Worm (Caenorhabditis elegans): ENCODE measurements around the gene C52E4.7.

The C52E4.7 gene

ce11 chrV:12020940-12021339 lies 26.8 kb downstream of the C52E4.7 start:
- TF ChIP-seq mdt-29 (GFP tag; IDR thresholded peaks at IDR 0.05) (no peak), nhr-6 (tag; optimal IDR thresholded peaks at IDR 0.05) (peak; percentile 29), nhr-41 (GFP tag; IDR thresholded peaks at IDR 0.05) (no peak), ceh-62 (tag; optimal IDR thresholded peaks at IDR 0.05) (no peak), pqm-1 (tag; optimal IDR thresholded peaks at IDR 0.05) (peak; percentile 69), dve-1 (tag; optimal IDR thresholded peaks at IDR 0.05; ENCODE audit: insufficient read depth) (peak; percentile 42), nhr-28 (tag; optimal IDR thresholded peaks at IDR 0.05) (peak; percentile 67), daf-16 (GFP tag; optimal IDR thresholded peaks at IDR 0.05) (no peak), daf-16 (tag; optimal IDR thresholded peaks at IDR 0.05) (peak; percentile 51), arid-1 (GFP tag; conservative IDR thresholded peaks at IDR 0.05) (no peak)

- TF ChIP-seq zfp-3 (GFP tag; conservative IDR thresholded peaks at IDR 0.05) (no peak), ceh-62 (tag; optimal IDR thresholded peaks at IDR 0.05) (no peak), zip-11 (GFP tag; IDR thresholded peaks at IDR 0.05) (no peak), dmd-8 (GFP tag; IDR thresholded peaks at IDR 0.05) (peak; percentile 59; the same call in 1 of the 2 replicates), nhr-42 (GFP tag; IDR thresholded peaks at IDR 0.05) (no peak), F26F4.8 (GFP tag; conservative IDR thresholded peaks at IDR 0.05) (0 out of 2 replicates have a peak, but pooled peaks have one; percentile 36), saeg-2 (GFP tag; IDR thresholded peaks at IDR 0.05) (no peak), ceh-44 (GFP tag; IDR thresholded peaks at IDR 0.05) (no peak), mdl-1 (tag; optimal IDR thresholded peaks at IDR 0.05) (no peak), daf-19 (GFP tag; conservative IDR thresholded peaks at IDR 0.05) (no peak), skn-1 (tag; optimal IDR thresholded peaks at IDR 0.05) (no peak), pqm-1 (tag; optimal IDR thresholded peaks at IDR 0.05) (no peak), nhr-48 (tag; optimal IDR thresholded peaks at IDR 0.05) (no peak), ces-1 (GFP tag; optimal IDR thresholded peaks at IDR 0.05) (no peak), aha-1 (tag) (peak; percentile 98), nhr-77 (tag; optimal IDR thresholded peaks at IDR 0.05) (no peak), zfp-2 (tag; optimal IDR thresholded peaks at IDR 0.05) (no peak), Y75B8A.6 (GFP tag; IDR thresholded peaks at IDR 0.05) (no peak), F37D6.2 (tag; optimal IDR thresholded peaks at IDR 0.05) (peak; percentile 72), fos-1 (tag; optimal IDR thresholded peaks at IDR 0.05) (no peak), F44E2.7 (GFP tag; IDR thresholded peaks at IDR 0.05) (no peak), hlh-30 (tag; optimal IDR thresholded peaks at IDR 0.05; ENCODE audit: insufficient read depth) (peak; percentile 31), lin-29 (GFP tag; IDR thresholded peaks at IDR 0.05) (no peak), nhr-237 (tag; optimal IDR thresholded peaks at IDR 0.05) (no peak), ctbp-1 (GFP tag; IDR thresholded peaks at IDR 0.05) (peak; percentile 79), jun-1 (tag; optimal IDR thresholded peaks at IDR 0.05) (no peak), nhr-28 (tag; optimal IDR thresholded peaks at IDR 0.05) (no peak), nhr-76 (tag; optimal IDR thresholded peaks at IDR 0.05) (no peak), arid-1 (GFP tag; conservative IDR thresholded peaks at IDR 0.05) (no peak; the same call in 1 of the 2 replicates), lin-38 (GFP tag; IDR thresholded peaks at IDR 0.05) (no peak), mxl-2 (GFP tag; conservative IDR thresholded peaks at IDR 0.05) (no peak), madf-9 (GFP tag; conservative IDR thresholded peaks at IDR 0.05) (no peak), aly-2 (tag; optimal IDR thresholded peaks at IDR 0.05) (no peak), php-3 (GFP tag; IDR thresholded peaks at IDR 0.05) (no peak), lin-39 (tag; optimal IDR thresholded peaks at IDR 0.05) (no peak), set-16 (GFP tag; IDR thresholded peaks at IDR 0.05) (peak; percentile 98), nhr-11 (tag; optimal IDR thresholded peaks at IDR 0.05) (peak; percentile 2), gei-8 (GFP tag; optimal IDR thresholded peaks at IDR 0.05) (no peak), F10B5.3 (tag; optimal IDR thresholded peaks at IDR 0.05) (no peak), ceh-28 (tag; optimal IDR thresholded peaks at IDR 0.05) (no peak), Y105C5A.15 (GFP tag; IDR thresholded peaks at IDR 0.05) (no peak), dve-1 (tag; optimal IDR thresholded peaks at IDR 0.05; ENCODE audit: insufficient read depth) (no peak), mxl-3 (GFP tag; optimal IDR thresholded peaks at IDR 0.05) (no peak), egl-27 (tag; optimal IDR thresholded peaks at IDR 0.05) (no peak), zag-1 (tag; optimal IDR thresholded peaks at IDR 0.05) (no peak), lin-13 (GFP tag; optimal IDR thresholded peaks at IDR 0.05) (no peak)
Measured at ce11 chrV:12024273-12024672, 30.2 kb downstream of the C52E4.7 start.
